Worm (Caenorhabditis elegans): ENCODE measurements around the gene Y43C5A.3.

Gene Y43C5A.3

ce11 chrIV:10242458-10243123 lies 31.2 kb upstream of the Y43C5A.3 start (continued):
- TF ChIP-seq aptf-2 (GFP tag; conservative IDR thresholded peaks at IDR 0.05) (no peak), ZK185.1 (tag; optimal IDR thresholded peaks at IDR 0.05; ENCODE audit: poor library complexity, severe bottlenecking) (peak; percentile 24), mcd-1 (GFP tag; IDR thresholded peaks at IDR 0.05) (no peak), nfya-1 (tag; optimal IDR thresholded peaks at IDR 0.05; ENCODE audit: borderline replicate concordance, insufficient read depth) (no peak), ztf-26 (tag; optimal IDR thresholded peaks at IDR 0.05) (no peak), madf-10 (tag; optimal IDR thresholded peaks at IDR 0.05) (no peak), hlh-26 (GFP tag; conservative IDR thresholded peaks at IDR 0.05) (no peak), ztf-18 (tag; optimal IDR thresholded peaks at IDR 0.05) (no peak), D2030.7 (GFP tag; IDR thresholded peaks at IDR 0.05) (peak; percentile 44), lin-54 (GFP tag; optimal IDR thresholded peaks at IDR 0.05) (peak; percentile 48), athp-1 (tag; optimal IDR thresholded peaks at IDR 0.05) (no peak), snpc-1.1 (tag; optimal IDR thresholded peaks at IDR 0.05; ENCODE audit: insufficient read depth) (no peak), akir-1 (GFP tag; optimal IDR thresholded peaks at IDR 0.05) (no peak), Y95B8A.8 (GFP tag; IDR thresholded peaks at IDR 0.05) (no peak), him-1 (tag; optimal IDR thresholded peaks at IDR 0.05) (no peak), zim-3 (tag; optimal IDR thresholded peaks at IDR 0.05) (no peak), mes-4 (tag; optimal IDR thresholded peaks at IDR 0.05) (no peak), F33H1.4 (GFP tag; IDR thresholded peaks at IDR 0.05) (no peak), ceh-91 (GFP tag; IDR thresholded peaks at IDR 0.05) (peak; percentile 42; the same call in 1 of the 2 replicates), nhr-120 (GFP tag; IDR thresholded peaks at IDR 0.05) (no peak), F49E8.2 (tag; optimal IDR thresholded peaks at IDR 0.05; ENCODE audit: insufficient read depth) (no peak), lin-26 (GFP tag; IDR thresholded peaks at IDR 0.05) (no peak), K12H6.12 (tag; optimal IDR thresholded peaks at IDR 0.05) (no peak), repo-1 (tag; optimal IDR thresholded peaks at IDR 0.05) (no peak), efl-1 (GFP tag; optimal IDR thresholded peaks at IDR 0.05) (peak; percentile 81), zfh-2 (GFP tag; conservative IDR thresholded peaks at IDR 0.05) (no peak), madf-3 (GFP tag; IDR thresholded peaks at IDR 0.05) (no peak), snpc-4 (GFP tag; optimal IDR thresholded peaks at IDR 0.05) (no peak), snpc-4 (tag; optimal IDR thresholded peaks at IDR 0.05) (no peak), unc-62 (GFP tag; optimal IDR thresholded peaks at IDR 0.05) (no peak), egl-18 (GFP tag; IDR thresholded peaks at IDR 0.05) (no peak), attf-3 (GFP tag; conservative IDR thresholded peaks at IDR 0.05) (no peak), madf-6 (GFP tag; IDR thresholded peaks at IDR 0.05) (peak; percentile 91), F57C9.4 (tag; optimal IDR thresholded peaks at IDR 0.05) (no peak), unc-130 (GFP tag; optimal IDR thresholded peaks at IDR 0.05) (peak; percentile 1), hsf-1 (GFP tag; IDR thresholded peaks at IDR 0.05) (0 out of 2 replicates have a peak, but pooled peaks have one; percentile 48), hmg-1.2 (GFP tag; IDR thresholded peaks at IDR 0.05) (no peak; the same call in 1 of the 2 replicates), lin-40 (tag; optimal IDR thresholded peaks at IDR 0.05) (no peak), B0336.3 (GFP tag; IDR thresholded peaks at IDR 0.05) (no peak; the same call in 1 of the 2 replicates), nhr-80 (tag; optimal IDR thresholded peaks at IDR 0.05) (no peak), ceh-100 (GFP tag; IDR thresholded peaks at IDR 0.05) (no peak), sptf-2 (GFP tag; optimal IDR thresholded peaks at IDR 0.05) (no peak), atf-7 (tag; optimal IDR thresholded peaks at IDR 0.05) (no peak), attf-5 (GFP tag; optimal IDR thresholded peaks at IDR 0.05) (no peak), T07F8.4 (tag; optimal IDR thresholded peaks at IDR 0.05) (no peak), bed-2 (GFP tag; IDR thresholded peaks at IDR 0.05) (no peak), ekl-4 (GFP tag; IDR thresholded peaks at IDR 0.05) (no peak), pbrm-1 (GFP tag; IDR thresholded peaks at IDR 0.05) (peak; percentile 20; the same call in 1 of the 2 replicates)

All from whole organism, young adult.